Worm (Caenorhabditis elegans) whole organism, L4 larva: ENCODE results near the gene glna-1.

ENCODE experiments used
- F26F4.8 ChIP-seq: fragments of 200-800 bp; sonication (Bioruptor generic); conservative IDR thresholded peaks from 2 replicates; pipeline ENCODE4 v1.3.6; 2022; ENCODE audit warnings: missing genetic modification characterization, missing compliant biosample characterization
- F49E8.2 ChIP-seq: sonication (generic microtip); optimal IDR thresholded peaks from 2 replicates; lab custom pipeline; 2016; ENCODE audit warnings: missing compliant biosample characterization, mild to moderate bottlenecking, missing genetic modification characterization, borderline replicate concordance
- Y105C5A.15 ChIP-seq: fragments of 200-800 bp; sonication (Bioruptor generic); IDR thresholded peaks from 2 replicates; pipeline ENCODE4 v1.3.6; 2022; ENCODE audit warnings: missing genetic modification characterization, missing compliant biosample characterization
- Y75B8A.6 ChIP-seq: fragments of 200-800 bp; sonication (Bioruptor generic); IDR thresholded peaks from 2 replicates; pipeline ENCODE4 v1.3.6; 2022; ENCODE audit warnings: missing genetic modification reagents, missing genetic modification characterization, missing compliant biosample characterization
- ZK546.5 ChIP-seq, 2 experiments: sonication (generic microtip); optimal IDR thresholded peaks; 2 replicates each; lab custom pipeline; 2017; ENCODE audit warnings: missing biosample characterization in 2 of 2, missing genetic modification characterization in 2 of 2
- aha-1 ChIP-seq: fragments of 150-350 bp; peaks from one replicate; lab custom pipeline; 2014; ENCODE audit warnings: missing biosample characterization, missing genetic modification characterization
- aly-2 ChIP-seq: sonication (generic microtip); optimal IDR thresholded peaks from 2 replicates; lab custom pipeline; 2018; ENCODE audit warnings: missing biosample characterization, missing genetic modification characterization
- ama-1 ChIP-seq: fragments of 150-350 bp; optimal IDR thresholded peaks from 2 replicates; lab custom pipeline; 2014; ENCODE audit warnings: inconsistent platforms, mixed read lengths
- ceh-62 ChIP-seq: sonication (generic microtip); optimal IDR thresholded peaks from 2 replicates; lab custom pipeline; 2017; ENCODE audit warnings: missing biosample characterization, missing genetic modification characterization
- ceh-82 ChIP-seq: sonication (generic microtip); optimal IDR thresholded peaks from 2 replicates; lab custom pipeline; 2017; ENCODE audit warnings: missing biosample characterization, missing genetic modification characterization
- cey-2 ChIP-seq: sonication (generic microtip); optimal IDR thresholded peaks from 3 replicates; lab custom pipeline; 2017; ENCODE audit warnings: missing genetic modification characterization, mild to moderate bottlenecking, missing compliant biosample characterization, antibody characterized with exemption, borderline replicate concordance; ENCODE audit not compliant: insufficient read depth
- daf-8 ChIP-seq: fragments of 200-800 bp; sonication (Bioruptor generic); IDR thresholded peaks from 2 replicates; pipeline ENCODE4 v1.3.6; 2022; ENCODE audit warnings: missing genetic modification characterization, missing compliant biosample characterization
- dpl-1 ChIP-seq: fragments of 150-350 bp; optimal IDR thresholded peaks from 2 replicates; lab custom pipeline; 2014; ENCODE audit warnings: missing biosample characterization, missing genetic modification reagents, missing genetic modification characterization
- egl-27 ChIP-seq: sonication (generic microtip); optimal IDR thresholded peaks from 3 replicates; lab custom pipeline; 2017; ENCODE audit warnings: missing biosample characterization, missing genetic modification reagents, missing genetic modification characterization
- fos-1 ChIP-seq: fragments of 150-350 bp; optimal IDR thresholded peaks from 2 replicates; lab custom pipeline; 2014; ENCODE audit warnings: missing biosample characterization, missing genetic modification characterization
- gei-8 ChIP-seq: fragments of 200-800 bp; sonication (Bioruptor generic); optimal IDR thresholded peaks from 2 replicates; lab custom pipeline; 2018; ENCODE audit warnings: mild to moderate bottlenecking, missing genetic modification characterization, missing compliant biosample characterization
- hif-1 ChIP-seq, 2 experiments: sonication (generic microtip); optimal IDR thresholded peaks; 2 replicates each; lab custom pipeline; 2016 to 2017; ENCODE audit warnings: missing compliant biosample characterization in 2 of 2, missing genetic modification characterization in 2 of 2, missing genetic modification reagents in 2 of 2, missing genotype in 2 of 2, mild to moderate bottlenecking in 1 of 2
- hmg-1.1 ChIP-seq: fragments of 200-800 bp; sonication (Bioruptor generic); IDR thresholded peaks from 2 replicates; pipeline ENCODE4 v1.3.6; 2022; ENCODE audit warnings: missing genetic modification reagents, missing genetic modification characterization, missing compliant biosample characterization
- lin-1 ChIP-seq: fragments of 200-800 bp; sonication (Bioruptor generic); IDR thresholded peaks from 2 replicates; pipeline ENCODE4 v1.3.6; 2022; ENCODE audit warnings: missing genetic modification reagents, missing genetic modification characterization, missing compliant biosample characterization
- lir-3 ChIP-seq: sonication (generic microtip); optimal IDR thresholded peaks from 2 replicates; lab custom pipeline; 2016; ENCODE audit warnings: mild to moderate bottlenecking, missing genetic modification characterization, missing compliant biosample characterization
- madf-9 ChIP-seq: fragments of 200-800 bp; sonication (Bioruptor generic); conservative IDR thresholded peaks from 2 replicates; pipeline ENCODE4 v1.3.6; 2022; ENCODE audit warnings: missing genetic modification reagents, missing genetic modification characterization, missing compliant biosample characterization
- mdt-29 ChIP-seq: fragments of 200-800 bp; sonication (Bioruptor generic); IDR thresholded peaks from 2 replicates; pipeline ENCODE4 v1.3.6; 2022; ENCODE audit warnings: missing genetic modification reagents, missing genetic modification characterization, missing compliant biosample characterization
- mep-1 ChIP-seq: fragments of 150-350 bp; sonication (generic microtip); optimal IDR thresholded peaks from 3 replicates; lab custom pipeline; 2014; ENCODE audit warnings: missing biosample characterization, missing genetic modification characterization
- mes-2 ChIP-seq: sonication (generic microtip); optimal IDR thresholded peaks from 2 replicates; lab custom pipeline; 2016; ENCODE audit warnings: missing genotype, mild to moderate bottlenecking, missing genetic modification characterization, missing compliant biosample characterization; ENCODE audit not compliant: poor library complexity, severe bottlenecking
- mxl-3 ChIP-seq: fragments of 200-800 bp; sonication (Bioruptor generic); optimal IDR thresholded peaks from 2 replicates; lab custom pipeline; 2018; ENCODE audit warnings: mild to moderate bottlenecking, missing genetic modification characterization, missing compliant biosample characterization
- nhr-10 ChIP-seq: fragments of 150-350 bp; optimal IDR thresholded peaks from 2 replicates; lab custom pipeline; 2014; ENCODE audit warnings: missing biosample characterization, missing genetic modification characterization
- nhr-102 ChIP-seq: sonication (generic microtip); optimal IDR thresholded peaks from 2 replicates; lab custom pipeline; 2016; ENCODE audit warnings: mild to moderate bottlenecking, missing genetic modification characterization, moderate library complexity, missing compliant biosample characterization
- nhr-111 ChIP-seq: fragments of 200-800 bp; sonication (Bioruptor generic); optimal IDR thresholded peaks from 2 replicates; lab custom pipeline; 2018; ENCODE audit warnings: mild to moderate bottlenecking, missing genetic modification characterization, missing compliant biosample characterization
- nhr-28 ChIP-seq: fragments of 150-350 bp; optimal IDR thresholded peaks from 2 replicates; lab custom pipeline; 2014; ENCODE audit warnings: missing biosample characterization, missing genetic modification characterization
- php-3 ChIP-seq: fragments of 200-800 bp; sonication (Bioruptor generic); IDR thresholded peaks from 2 replicates; pipeline ENCODE4 v1.3.6; 2022; ENCODE audit warnings: missing genetic modification reagents, missing genetic modification characterization, missing compliant biosample characterization
- set-16 ChIP-seq: fragments of 200-800 bp; sonication (Bioruptor generic); IDR thresholded peaks from 2 replicates; pipeline ENCODE4 v1.3.6; 2022; ENCODE audit warnings: missing genetic modification reagents, missing genetic modification characterization, missing compliant biosample characterization
- tag-97 ChIP-seq: fragments of 200-800 bp; sonication (Bioruptor generic); IDR thresholded peaks from 2 replicates; pipeline ENCODE4 v1.3.6; 2022; ENCODE audit warnings: missing genetic modification characterization, missing compliant biosample characterization
- unc-130 ChIP-seq: sonication (generic microtip); optimal IDR thresholded peaks from 2 replicates; lab custom pipeline; 2016; ENCODE audit warnings: missing genetic modification reagents, missing genetic modification characterization, missing compliant biosample characterization
- unc-39 ChIP-seq: sonication (generic microtip); optimal IDR thresholded peaks from 2 replicates; lab custom pipeline; 2017; ENCODE audit warnings: missing biosample characterization, missing genetic modification characterization
- zip-11 ChIP-seq: fragments of 200-800 bp; sonication (Bioruptor generic); IDR thresholded peaks from 2 replicates; pipeline ENCODE4 v1.3.6; 2022; ENCODE audit warnings: missing genetic modification characterization, missing compliant biosample characterization
- zip-2 ChIP-seq: fragments of 150-350 bp; optimal IDR thresholded peaks from 2 replicates; lab custom pipeline; 2014; ENCODE audit warnings: missing biosample characterization, missing genetic modification characterization

The glna-1 gene

ce11 chrII:14753246-14753645 lies 19.9 kb upstream of the glna-1 start:
- peak; percentile 90 for TF ChIP-seq set-16 (GFP tag; lab: Robert Waterston, UW)
- TF ChIP-seq ceh-82 (tag; lab: Kevin White, UChicago), result no peak

- TF ChIP-seq set-16 (GFP tag; lab: Robert Waterston, UW) (peak; percentile 58; the same call in 1 of the 2 replicates), Y75B8A.6 (GFP tag; lab: Robert Waterston, UW) (no peak), F49E8.2 (tag; lab: Kevin White, UChicago) (peak; percentile 6), zip-2 (no peak), ZK546.5 (tag; optimal IDR thresholded peaks at IDR 0.05; lab: Kevin White, UChicago) (no peak)
Measured at ce11 chrII:14752187-14752959, 19.0 kb upstream of the glna-1 start, which contains the start of gene smg-9. Gene smg-9 (minus strand): TSS chrII:14752849.

ce11 chrII:14745127-14745526 lies 11.8 kb upstream of the glna-1 start:
- TF ChIP-seq hif-1 (tag; optimal IDR thresholded peaks at IDR 0.05; lab: Kevin White, UChicago) (no peak), Y105C5A.15 (GFP tag; lab: Robert Waterston, UW) (no peak), egl-27 (tag; lab: Kevin White, UChicago) (no peak), mdt-29 (no peak), mes-2 (tag; lab: Kevin White, UChicago) (no peak), F26F4.8 (GFP tag; lab: Robert Waterston, UW) (no peak), nhr-10 (tag; lab: Kevin White, UChicago) (no peak), nhr-102 (tag; lab: Kevin White, UChicago) (no peak), ceh-62 (tag; lab: Kevin White, UChicago) (no peak), nhr-111 (GFP tag; lab: Kevin White, UChicago) (no peak), nhr-28 (tag; lab: Kevin White, UChicago) (no peak), gei-8 (no peak), mxl-3 (no peak), daf-8 (no peak)
- TF ChIP-seq, all 104 proteins: peak for 0

ce11 chrII:14739143-14739542 lies 5.8 kb upstream of the glna-1 start, which contains the start of gene npr-34:
Gene npr-34 (minus strand): TSS chrII:14739243.
- TF ChIP-seq ama-1 (lab: Kevin White, UChicago) (no peak), F49E8.2 (tag; lab: Kevin White, UChicago) (no peak), lin-1 (GFP tag; lab: Robert Waterston, UW) (no peak), unc-130 (GFP tag; lab: Kevin White, UChicago) (no peak), unc-39 (no peak), fos-1 (no peak), lir-3 (tag; lab: Kevin White, UChicago) (no peak), madf-9 (GFP tag; lab: Robert Waterston, UW) (no peak), mep-1 (no peak), cey-2 (tag; lab: Kevin White, UChicago) (no peak), aha-1 (tag; lab: Kevin White, UChicago) (no peak), tag-97 (GFP tag; lab: Robert Waterston, UW) (no peak), zip-11 (GFP tag; lab: Robert Waterston, UW) (no peak), php-3 (no peak), hmg-1.1 (GFP tag; lab: Robert Waterston, UW) (no peak), Y105C5A.15 (GFP tag; lab: Robert Waterston, UW) (no peak), aly-2 (no peak), nhr-111 (GFP tag; lab: Kevin White, UChicago) (no peak), dpl-1 (GFP tag; lab: Kevin White, UChicago) (no peak)
